Worm (Caenorhabditis elegans): ENCODE measurements around the gene act-2.

The act-2 gene

ce11 chrV:11113041-11113574, 35.2 kb upstream of the act-2 start, which contains the start of gene erfa-3:
erfa-3 (minus strand) TSS chrV:11113091.
- peak; percentile 93 for TF ChIP-seq cebp-1 (GFP tag; IDR thresholded peaks at IDR 0.05)
- TF ChIP-seq cebp-1 (tag; optimal IDR thresholded peaks at IDR 0.05) = peak; percentile 97
- TF ChIP-seq B0035.1 (tag; optimal IDR thresholded peaks at IDR 0.05) = no peak
- TF ChIP-seq cebp-2 (GFP tag; IDR thresholded peaks at IDR 0.05) = no peak
- peak in 1 of 3 experiments; percentile 69 for TF ChIP-seq lin-35 (GFP tag; optimal IDR thresholded peaks at IDR 0.05)
- no peak for TF ChIP-seq ceh-40 (GFP tag; IDR thresholded peaks at IDR 0.05)
- no peak for TF ChIP-seq nfyb-1 (GFP tag; IDR thresholded peaks at IDR 0.05)
- TF ChIP-seq T07F8.4 (tag; optimal IDR thresholded peaks at IDR 0.05) = no peak
- no peak for TF ChIP-seq madf-3 (GFP tag; IDR thresholded peaks at IDR 0.05)
- TF ChIP-seq efl-1 (GFP tag; optimal IDR thresholded peaks at IDR 0.05) = peak; percentile 41
- TF ChIP-seq fkh-3 (tag; optimal IDR thresholded peaks at IDR 0.05) = no peak
- no peak for TF ChIP-seq ztf-25 (GFP tag; IDR thresholded peaks at IDR 0.05)
- peak; percentile 85 for TF ChIP-seq attf-5 (GFP tag; optimal IDR thresholded peaks at IDR 0.05)
- no peak for TF ChIP-seq somi-1 (GFP tag; optimal IDR thresholded peaks at IDR 0.05)
- no peak for TF ChIP-seq xnd-1 (tag; optimal IDR thresholded peaks at IDR 0.05)
- no peak for TF ChIP-seq madf-8 (GFP tag; conservative IDR thresholded peaks at IDR 0.05)
- no peak for TF ChIP-seq mes-4 (tag; optimal IDR thresholded peaks at IDR 0.05)
- TF ChIP-seq lsl-1 (GFP tag; optimal IDR thresholded peaks at IDR 0.05) = peak; percentile 28
- peak; percentile 2 for TF ChIP-seq athp-1 (tag; optimal IDR thresholded peaks at IDR 0.05)
- no peak for TF ChIP-seq unc-130 (GFP tag; optimal IDR thresholded peaks at IDR 0.05)
- 0 out of 2 replicates have a peak, but pooled peaks have one; percentile 41 for TF ChIP-seq K11D2.4 (GFP tag; IDR thresholded peaks at IDR 0.05)
- TF ChIP-seq unc-62 (GFP tag; optimal IDR thresholded peaks at IDR 0.05) = no peak
- TF ChIP-seq C06A6.2 (GFP tag; conservative IDR thresholded peaks at IDR 0.05) = no peak
- no peak for TF ChIP-seq dpff-1 (tag; optimal IDR thresholded peaks at IDR 0.05)
- no peak for TF ChIP-seq T26A5.8 (tag; optimal IDR thresholded peaks at IDR 0.05)
- no peak for TF ChIP-seq ama-1 (optimal IDR thresholded peaks at IDR 0.05)
- TF ChIP-seq ama-1 (GFP tag; optimal IDR thresholded peaks at IDR 0.05) = peak in 1 of 2 experiments; percentile 30
- no peak for TF ChIP-seq ztf-26 (tag; optimal IDR thresholded peaks at IDR 0.05)
- TF ChIP-seq egl-44 (GFP tag; IDR thresholded peaks at IDR 0.05) = peak; percentile 45; the same call in 1 of the 2 replicates
- TF ChIP-seq Y79H2A.3 (GFP tag; conservative IDR thresholded peaks at IDR 0.05) = 0 out of 2 replicates have a peak, but pooled peaks have one; percentile 25
- TF ChIP-seq D2030.7 (GFP tag; IDR thresholded peaks at IDR 0.05) = peak; percentile 38; the same call in 1 of the 2 replicates
- peak; percentile 44 for TF ChIP-seq repo-1 (tag; optimal IDR thresholded peaks at IDR 0.05)
- TF ChIP-seq snpc-3.4 (tag; optimal IDR thresholded peaks at IDR 0.05) = peak; percentile 85
- TF ChIP-seq sptf-2 (GFP tag; optimal IDR thresholded peaks at IDR 0.05) = peak; percentile 70
- TF ChIP-seq lag-1 (GFP tag; IDR thresholded peaks at IDR 0.05) = no peak
- no peak for TF ChIP-seq F33H1.4 (GFP tag; IDR thresholded peaks at IDR 0.05)
- TF ChIP-seq B0261.1 (tag; optimal IDR thresholded peaks at IDR 0.05) = no peak
- TF ChIP-seq tbx-9 (tag; optimal IDR thresholded peaks at IDR 0.05; ENCODE audit: borderline replicate concordance) = no peak
- peak; percentile 43; the same call in 1 of the 2 replicates for TF ChIP-seq hmg-1.2 (GFP tag; IDR thresholded peaks at IDR 0.05)
- peak; percentile 7 for TF ChIP-seq madf-10 (tag; optimal IDR thresholded peaks at IDR 0.05)
- no peak for TF ChIP-seq atf-7 (tag; optimal IDR thresholded peaks at IDR 0.05)
- TF ChIP-seq nhr-179 (tag; optimal IDR thresholded peaks at IDR 0.05) = no peak
- TF ChIP-seq hmg-20 (GFP tag; IDR thresholded peaks at IDR 0.05) = peak; percentile 61; the same call in 1 of the 2 replicates
- TF ChIP-seq hlh-12 (tag; optimal IDR thresholded peaks at IDR 0.05) = no peak
- TF ChIP-seq hlh-26 (GFP tag; conservative IDR thresholded peaks at IDR 0.05) = no peak
- TF ChIP-seq F22D6.2 (tag; optimal IDR thresholded peaks at IDR 0.05) = no peak
- TF ChIP-seq ceh-100 (GFP tag; IDR thresholded peaks at IDR 0.05) = peak; percentile 73
- TF ChIP-seq F37B4.10 (GFP tag; IDR thresholded peaks at IDR 0.05) = no peak
- TF ChIP-seq aptf-2 (GFP tag; conservative IDR thresholded peaks at IDR 0.05) = no peak
- TF ChIP-seq snpc-1.1 (tag; optimal IDR thresholded peaks at IDR 0.05; ENCODE audit: insufficient read depth) = no peak

Measured in whole organism, young adult.